Worm (Caenorhabditis elegans) whole organism, early embryonic: Measurements from ENCODE around the gene T09A12.1.

Experiments used
- F13C5.2 ChIP-seq: sonication (generic microtip); optimal IDR thresholded peaks from 2 replicates; lab custom pipeline; 2017; ENCODE audit warnings: mild to moderate bottlenecking, missing genetic modification characterization, inconsistent platforms, missing compliant biosample characterization
- aly-1 ChIP-seq: sonication (generic microtip); optimal IDR thresholded peaks from 2 replicates; lab custom pipeline; 2016; ENCODE audit warnings: missing genetic modification characterization, missing compliant biosample characterization
- ama-1 ChIP-seq: fragments of 150-350 bp; optimal IDR thresholded peaks from 2 replicates; lab custom pipeline; 2014
- ceh-13 ChIP-seq: fragments of 200-800 bp; sonication (Bioruptor generic); optimal IDR thresholded peaks from 2 replicates; lab custom pipeline; 2018; ENCODE audit warnings: mild to moderate bottlenecking, missing genetic modification characterization, missing compliant biosample characterization
- ceh-36 ChIP-seq: sonication (generic microtip); optimal IDR thresholded peaks from 2 replicates; lab custom pipeline; 2016; ENCODE audit warnings: missing genetic modification characterization, inconsistent platforms, missing compliant biosample characterization
- ets-7 ChIP-seq: sonication (generic microtip); optimal IDR thresholded peaks from 2 replicates; lab custom pipeline; 2016; ENCODE audit warnings: missing genotype, missing genetic modification characterization, missing compliant biosample characterization
- flt-1 ChIP-seq: fragments of 200-800 bp; sonication (Bioruptor generic); IDR thresholded peaks from 2 replicates; pipeline ENCODE4 v1.3.6; 2022; ENCODE audit warnings: missing genetic modification characterization, missing compliant biosample characterization
- scrt-1 ChIP-seq: fragments of 200-800 bp; sonication (Bioruptor generic); IDR thresholded peaks from 2 replicates; pipeline ENCODE4 v1.3.6; 2022; ENCODE audit warnings: missing genetic modification characterization, missing compliant biosample characterization
- sea-1 ChIP-seq: fragments of 200-800 bp; sonication (Bioruptor generic); conservative IDR thresholded peaks from 2 replicates; pipeline ENCODE4 v1.3.6; 2022; ENCODE audit warnings: missing genetic modification characterization, missing compliant biosample characterization
- tbx-11 ChIP-seq: fragments of 200-800 bp; sonication (Bioruptor generic); IDR thresholded peaks from 2 replicates; pipeline ENCODE4 v1.3.6; 2022; ENCODE audit warnings: missing genetic modification characterization, missing compliant biosample characterization

ce11 chrIV:8199274-8199673, 44.9 kb upstream of the T09A12.1 start:
- no peak for TF ChIP-seq ets-7
- no peak for TF ChIP-seq ceh-36
- no peak for TF ChIP-seq ama-1 (lab: Kevin White, UChicago)
- no peak for TF ChIP-seq ceh-13
- TF ChIP-seq scrt-1, result no peak
- no peak for TF ChIP-seq aly-1 (tag; lab: Kevin White, UChicago)
- no peak for TF ChIP-seq F13C5.2
- TF ChIP-seq flt-1, result no peak
- no peak for TF ChIP-seq tbx-11 (GFP tag; lab: Robert Waterston, UW)
- TF ChIP-seq sea-1, result no peak
